Worm (Caenorhabditis elegans) whole organism, L1 larva: ENCODE measurements around the gene Y46E12A.2.
A peak's percentile ranks its signal among the peaks of the same experiment; 100 is the strongest.

Experiments
- Y116A8C.19 ChIP-seq: sonication (generic microtip); optimal IDR thresholded peaks from 2 replicates; lab custom pipeline; 2016; ENCODE audit warnings: missing compliant biosample characterization, missing genetic modification characterization, borderline replicate concordance
- alr-1 ChIP-seq: fragments of 200-800 bp; sonication (Bioruptor generic); optimal IDR thresholded peaks from 2 replicates; lab custom pipeline; 2018; ENCODE audit warnings: borderline replicate concordance, mild to moderate bottlenecking, missing genetic modification characterization, missing compliant biosample characterization
- ama-1 ChIP-seq: fragments of 150-350 bp; optimal IDR thresholded peaks from 2 replicates; lab custom pipeline; 2014
- ceh-63 ChIP-seq: fragments of 200-800 bp; sonication (Bioruptor generic); optimal IDR thresholded peaks from 2 replicates; lab custom pipeline; 2018; ENCODE audit warnings: mild to moderate bottlenecking, missing genetic modification characterization, missing compliant biosample characterization
- ceh-82 ChIP-seq, 3 experiments: fragments of 150-350 bp in 1 of 3; sonication (generic microtip) in 2 of 3; optimal IDR thresholded peaks; 2 replicates each; lab custom pipeline; 2014 to 2017; ENCODE audit warnings: missing biosample characterization in 3 of 3, missing genetic modification characterization in 3 of 3
- ces-1 ChIP-seq: fragments of 150-350 bp; optimal IDR thresholded peaks from 2 replicates; lab custom pipeline; 2014; ENCODE audit warnings: missing biosample characterization, missing genetic modification reagents, missing genetic modification characterization
- dpl-1 ChIP-seq, 3 experiments: fragments of 150-350 bp in 2 of 3; sonication (generic microtip) in 1 of 3; optimal IDR thresholded peaks; 2 replicates each; lab custom pipeline; 2014 to 2017; ENCODE audit warnings: missing biosample characterization in 3 of 3, missing genetic modification characterization in 3 of 3, missing genetic modification reagents in 3 of 3
- egl-27 ChIP-seq, 2 experiments: fragments of 150-350 bp in 1 of 2; sonication (generic microtip); optimal IDR thresholded peaks; 3 replicates each; lab custom pipeline; 2017 to 2018; ENCODE audit warnings: missing biosample characterization in 2 of 2, missing genetic modification characterization in 2 of 2, missing genetic modification reagents in 2 of 2
- elt-2 ChIP-seq: sonication (generic microtip); optimal IDR thresholded peaks from 2 replicates; lab custom pipeline; 2016; ENCODE audit warnings: missing genetic modification characterization, mild to moderate bottlenecking, inconsistent platforms, missing compliant biosample characterization, missing genetic modification reagents
- fkh-10 ChIP-seq: sonication (generic microtip); optimal IDR thresholded peaks from 2 replicates; lab custom pipeline; 2017; ENCODE audit warnings: missing biosample characterization, missing genetic modification reagents, missing genetic modification characterization
- fkh-4 ChIP-seq: sonication (generic microtip); optimal IDR thresholded peaks from 2 replicates; lab custom pipeline; 2016; ENCODE audit warnings: missing compliant biosample characterization, missing genetic modification characterization, borderline replicate concordance
- fos-1 ChIP-seq: fragments of 150-350 bp; optimal IDR thresholded peaks from 2 replicates; lab custom pipeline; 2014; ENCODE audit warnings: missing biosample characterization, missing genetic modification characterization
- grh-1 ChIP-seq: fragments of 200-800 bp; sonication (Bioruptor generic); IDR thresholded peaks from 2 replicates; pipeline ENCODE4 v1.3.6; 2022; ENCODE audit warnings: missing genetic modification reagents, missing genetic modification characterization, missing compliant biosample characterization
- irx-1 ChIP-seq: sonication (generic microtip); optimal IDR thresholded peaks from 2 replicates; lab custom pipeline; 2016; ENCODE audit warnings: missing genetic modification characterization, missing compliant biosample characterization
- isw-1 ChIP-seq: fragments of 200-800 bp; sonication (Bioruptor generic); IDR thresholded peaks from 2 replicates; pipeline ENCODE4 v1.3.6; 2022; ENCODE audit warnings: missing genetic modification characterization, missing compliant biosample characterization
- lin-13 ChIP-seq: fragments of 150-350 bp; optimal IDR thresholded peaks from 2 replicates; lab custom pipeline; 2014; ENCODE audit warnings: missing biosample characterization, missing genetic modification reagents, missing genetic modification characterization
- lin-14 ChIP-seq: fragments of 200-800 bp; sonication (Bioruptor generic); optimal IDR thresholded peaks from 2 replicates; lab custom pipeline; 2018; ENCODE audit warnings: mild to moderate bottlenecking, missing genetic modification characterization, moderate library complexity, missing compliant biosample characterization
- lin-39 ChIP-seq: fragments of 150-350 bp; optimal IDR thresholded peaks from 2 replicates; lab custom pipeline; 2014; ENCODE audit warnings: missing biosample characterization, missing genetic modification reagents, missing genetic modification characterization
- lir-3 ChIP-seq: sonication (generic microtip); optimal IDR thresholded peaks from 2 replicates; lab custom pipeline; 2016; ENCODE audit warnings: mild to moderate bottlenecking, missing genetic modification characterization, moderate library complexity, missing compliant biosample characterization; ENCODE audit not compliant: poor library complexity
- lsy-2 ChIP-seq, 2 experiments: fragments of 150-350 bp; optimal IDR thresholded peaks; 2 replicates each; lab custom pipeline; 2014; ENCODE audit warnings: missing biosample characterization in 2 of 2, missing genetic modification characterization in 2 of 2
- mab-9 ChIP-seq: fragments of 200-800 bp; sonication (Bioruptor generic); IDR thresholded peaks from 2 replicates; pipeline ENCODE4 v1.3.6; 2022; ENCODE audit warnings: missing genetic modification reagents, missing genetic modification characterization, missing compliant biosample characterization
- mef-2 ChIP-seq: fragments of 150-350 bp; optimal IDR thresholded peaks from 2 replicates; lab custom pipeline; 2014; ENCODE audit warnings: missing biosample characterization, missing genetic modification characterization
- nhr-11 ChIP-seq: fragments of 150-350 bp; optimal IDR thresholded peaks from 2 replicates; lab custom pipeline; 2014; ENCODE audit warnings: missing biosample characterization, missing genetic modification characterization
- nhr-47 ChIP-seq: sonication (generic microtip); optimal IDR thresholded peaks from 2 replicates; lab custom pipeline; 2016; ENCODE audit warnings: mild to moderate bottlenecking, missing genetic modification characterization, moderate library complexity, missing compliant biosample characterization
- nhr-71 ChIP-seq: sonication (generic microtip); optimal IDR thresholded peaks from 2 replicates; lab custom pipeline; 2016; ENCODE audit warnings: mild to moderate bottlenecking, missing genetic modification characterization, moderate library complexity, missing compliant biosample characterization
- nhr-90 ChIP-seq: sonication (generic microtip); optimal IDR thresholded peaks from 2 replicates; lab custom pipeline; 2016; ENCODE audit warnings: mild to moderate bottlenecking, missing genetic modification characterization, missing compliant biosample characterization; ENCODE audit not compliant: poor library complexity
- pag-3 ChIP-seq: sonication (generic microtip); optimal IDR thresholded peaks from 2 replicates; lab custom pipeline; 2017; ENCODE audit warnings: missing genetic modification characterization, mild to moderate bottlenecking, missing compliant biosample characterization, antibody characterized with exemption, borderline replicate concordance; ENCODE audit not compliant: insufficient read depth
- snu-23 ChIP-seq: sonication (generic microtip); optimal IDR thresholded peaks from 2 replicates; lab custom pipeline; 2016; ENCODE audit warnings: missing genetic modification characterization, missing compliant biosample characterization
- sptf-1 ChIP-seq: fragments of 150-350 bp; optimal IDR thresholded peaks from 2 replicates; lab custom pipeline; 2014; ENCODE audit warnings: missing biosample characterization, missing genetic modification characterization
- tbx-2 ChIP-seq: sonication (generic microtip); optimal IDR thresholded peaks from 2 replicates; lab custom pipeline; 2016; ENCODE audit warnings: missing genetic modification characterization, missing compliant biosample characterization
- tlp-1 ChIP-seq: fragments of 150-350 bp; optimal IDR thresholded peaks from 2 replicates; lab custom pipeline; 2014; ENCODE audit warnings: missing biosample characterization, missing genetic modification characterization
- unc-30 ChIP-seq: sonication (generic microtip); optimal IDR thresholded peaks from 2 replicates; lab custom pipeline; 2017; ENCODE audit warnings: missing biosample characterization, missing genetic modification characterization
- unc-86 ChIP-seq: sonication (generic microtip); optimal IDR thresholded peaks from 2 replicates; lab custom pipeline; 2016; ENCODE audit warnings: missing genetic modification characterization, missing compliant biosample characterization
- unc-98 ChIP-seq: fragments of 200-800 bp; sonication (Bioruptor generic); IDR thresholded peaks from 2 replicates; pipeline ENCODE4 v1.3.6; 2022; ENCODE audit warnings: missing genetic modification characterization, missing compliant biosample characterization

The Y46E12A.2 gene

ce11 chrIII:1785776-1786175 is 27.0 kb downstream of the Y46E12A.2 start (continued):
- TF ChIP-seq elt-2 (tag; lab: Kevin White, UChicago), result no peak
- no peak for TF ChIP-seq ama-1 (lab: Kevin White, UChicago)

- TF ChIP-seq nhr-11 (tag; lab: Kevin White, UChicago), result no peak
Observed at ce11 chrIII:1788033-1788432, 29.3 kb downstream of the Y46E12A.2 start, which contains the start of gene rimb-1. Gene rimb-1 (plus strand): TSS chrIII:1788333.

ce11 chrIII:1788972-1789371 is 30.2 kb downstream of the Y46E12A.2 start:
- TF ChIP-seq mef-2 (no peak), unc-30 (tag; lab: Kevin White, UChicago) (no peak), nhr-90 (tag; lab: Kevin White, UChicago) (no peak)

- TF ChIP-seq ceh-82 (tag; optimal IDR thresholded peaks at IDR 0.05; lab: Kevin White, UChicago), result peak in 2 of 3 experiments; percentile 5 to 31
- peak; percentile 41 for TF ChIP-seq unc-86
- no peak for TF ChIP-seq egl-27 (tag; optimal IDR thresholded peaks at IDR 0.05; lab: Kevin White, UChicago)
- no peak for TF ChIP-seq nhr-47 (tag; lab: Kevin White, UChicago)
- peak; percentile 72 for TF ChIP-seq lin-14 (GFP tag; lab: Kevin White, UChicago)
- no peak for TF ChIP-seq tlp-1
- peak in 1 of 3 experiments; percentile 19 for TF ChIP-seq dpl-1 (GFP tag; optimal IDR thresholded peaks at IDR 0.05; lab: Kevin White, UChicago)
- TF ChIP-seq nhr-71 (tag; lab: Kevin White, UChicago), result peak; percentile 5
- no peak for TF ChIP-seq sptf-1 (tag; lab: Kevin White, UChicago)
- peak; percentile 41 for TF ChIP-seq ces-1 (GFP tag; lab: Kevin White, UChicago)
- TF ChIP-seq lir-3 (tag; lab: Kevin White, UChicago), result no peak
- no peak for TF ChIP-seq snu-23 (GFP tag; lab: Kevin White, UChicago)
- peak; percentile 58 for TF ChIP-seq fkh-10 (GFP tag; lab: Kevin White, UChicago)
- peak in 1 of 2 experiments; percentile 12 for TF ChIP-seq lsy-2 (tag; optimal IDR thresholded peaks at IDR 0.05; lab: Kevin White, UChicago)
Observed at ce11 chrIII:1791949-1792348, 33.2 kb downstream of the Y46E12A.2 start.

ce11 chrIII:1793416-1793815 is 34.7 kb downstream of the Y46E12A.2 start:
- TF ChIP-seq pag-3 (no peak), alr-1 (tag; lab: Kevin White, UChicago) (no peak), tbx-2 (tag; lab: Kevin White, UChicago) (no peak), ceh-82 (tag; optimal IDR thresholded peaks at IDR 0.05; lab: Kevin White, UChicago) (no peak), ceh-63 (GFP tag; lab: Kevin White, UChicago) (no peak), unc-98 (no peak), grh-1 (GFP tag; lab: Robert Waterston, UW) (no peak), mab-9 (GFP tag; lab: Robert Waterston, UW) (no peak), fos-1 (tag; lab: Kevin White, UChicago) (no peak), nhr-71 (tag; lab: Kevin White, UChicago) (no peak), Y116A8C.19 (tag; lab: Kevin White, UChicago) (no peak), fkh-4 (tag; lab: Kevin White, UChicago) (no peak), mef-2 (no peak), lin-13 (no peak), isw-1 (GFP tag; lab: Robert Waterston, UW) (no peak), irx-1 (no peak), sptf-1 (tag; lab: Kevin White, UChicago) (no peak), tlp-1 (no peak), lin-39 (tag; lab: Kevin White, UChicago) (no peak)
- TF ChIP-seq, all 84 proteins: peak for 0
